Worm (Caenorhabditis elegans) whole organism, L3 larva: ENCODE measurements around the gene ceh-23.

Experiments used
- fkh-10 ChIP-seq: sonication (generic microtip); optimal IDR thresholded peaks from 2 replicates; lab custom pipeline; 2017; ENCODE audit warnings: missing biosample characterization, missing genetic modification reagents, missing genetic modification characterization
- fkh-2 ChIP-seq: fragments of 150-350 bp; optimal IDR thresholded peaks from 2 replicates; lab custom pipeline; 2014; ENCODE audit warnings: missing biosample characterization, missing genetic modification reagents, missing genetic modification characterization
- mml-1 ChIP-seq: fragments of 150-350 bp; sonication (generic microtip); optimal IDR thresholded peaks from 3 replicates; lab custom pipeline; 2014; ENCODE audit warnings: missing biosample characterization, missing genetic modification characterization

DNA sequence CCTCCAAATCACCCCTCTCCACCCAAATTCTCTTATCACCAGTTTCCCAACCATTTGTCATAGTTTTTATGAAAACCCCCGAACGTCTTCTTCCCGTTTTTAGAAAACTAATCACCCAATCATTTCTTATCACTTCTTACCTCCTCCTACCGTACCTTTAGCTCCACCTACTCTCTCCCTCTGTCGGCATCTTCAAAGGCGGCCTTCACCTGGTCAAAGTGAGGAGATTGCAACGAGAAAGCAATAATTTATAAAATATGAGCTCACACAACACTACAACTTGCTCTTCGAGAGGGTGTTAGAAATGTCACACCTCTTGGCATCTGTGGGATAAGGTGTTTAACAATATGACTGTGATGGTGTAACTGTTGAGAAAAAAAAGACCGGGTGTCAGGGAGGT lies 30.4 kb upstream of the ceh-23 start:
- TF ChIP-seq mml-1 (tag; lab: Kevin White, UChicago), result no peak
- no peak for TF ChIP-seq fkh-10 (GFP tag; lab: Kevin White, UChicago)
- no peak for TF ChIP-seq fkh-2 (tag; lab: Kevin White, UChicago)
